Worm (Caenorhabditis elegans) whole organism, L4 larva: ENCODE measurements around the gene wars-1.

Source experiments
- F37D6.2 ChIP-seq: sonication (generic microtip); optimal IDR thresholded peaks from 2 replicates; lab custom pipeline; 2016; ENCODE audit warnings: mild to moderate bottlenecking, missing genetic modification characterization, missing compliant biosample characterization
- F44E2.7 ChIP-seq: fragments of 200-800 bp; sonication (Bioruptor generic); IDR thresholded peaks from 2 replicates; pipeline ENCODE4 v2.1.2; 2022; ENCODE audit warnings: missing genetic modification characterization, missing compliant biosample characterization
- R02D3.7 ChIP-seq: fragments of 150-350 bp; sonication (generic microtip); optimal IDR thresholded peaks from 3 replicates; lab custom pipeline; 2014; ENCODE audit warnings: missing biosample characterization, missing genetic modification characterization
- Y5F2A.4 ChIP-seq: fragments of 200-800 bp; sonication (Bioruptor generic); optimal IDR thresholded peaks from 2 replicates; lab custom pipeline; 2018; ENCODE audit warnings: mild to moderate bottlenecking, missing genetic modification characterization, missing compliant biosample characterization
- ZK546.5 ChIP-seq, 2 experiments: sonication (generic microtip); optimal IDR thresholded peaks; 2 replicates each; lab custom pipeline; 2017; ENCODE audit warnings: missing biosample characterization in 2 of 2, missing genetic modification characterization in 2 of 2
- aha-1 ChIP-seq: fragments of 150-350 bp; peaks from one replicate; lab custom pipeline; 2014; ENCODE audit warnings: missing biosample characterization, missing genetic modification characterization
- aly-2 ChIP-seq: sonication (generic microtip); optimal IDR thresholded peaks from 2 replicates; lab custom pipeline; 2018; ENCODE audit warnings: missing biosample characterization, missing genetic modification characterization
- attf-4 ChIP-seq: sonication (generic microtip); optimal IDR thresholded peaks from 3 replicates; lab custom pipeline; 2017; ENCODE audit warnings: missing biosample characterization, missing genetic modification characterization
- ceh-20 ChIP-seq: fragments of 200-800 bp; sonication (Bioruptor generic); IDR thresholded peaks from 2 replicates; pipeline ENCODE4 v1.3.6; 2022; ENCODE audit warnings: missing genetic modification reagents, missing genetic modification characterization, missing compliant biosample characterization
- dmd-6 ChIP-seq: fragments of 200-800 bp; sonication (Bioruptor generic); IDR thresholded peaks from 2 replicates; pipeline ENCODE4 v1.3.6; 2022; ENCODE audit warnings: missing genetic modification reagents, missing genetic modification characterization, missing compliant biosample characterization
- dve-1 ChIP-seq: sonication (generic microtip); optimal IDR thresholded peaks from 2 replicates; lab custom pipeline; 2017; ENCODE audit warnings: antibody characterized with exemption, mild to moderate bottlenecking, missing genetic modification characterization, missing compliant biosample characterization; ENCODE audit not compliant: insufficient read depth
- egl-27 ChIP-seq: sonication (generic microtip); optimal IDR thresholded peaks from 3 replicates; lab custom pipeline; 2017; ENCODE audit warnings: missing biosample characterization, missing genetic modification reagents, missing genetic modification characterization
- fos-1 ChIP-seq: fragments of 150-350 bp; optimal IDR thresholded peaks from 2 replicates; lab custom pipeline; 2014; ENCODE audit warnings: missing biosample characterization, missing genetic modification characterization
- hlh-11 ChIP-seq: fragments of 200-800 bp; sonication (Bioruptor generic); optimal IDR thresholded peaks from 2 replicates; lab custom pipeline; 2018; ENCODE audit warnings: mild to moderate bottlenecking, missing genetic modification characterization, missing compliant biosample characterization
- hmg-1.1 ChIP-seq: fragments of 200-800 bp; sonication (Bioruptor generic); IDR thresholded peaks from 2 replicates; pipeline ENCODE4 v1.3.6; 2022; ENCODE audit warnings: missing genetic modification reagents, missing genetic modification characterization, missing compliant biosample characterization
- lin-29 ChIP-seq: fragments of 200-800 bp; sonication (Bioruptor generic); IDR thresholded peaks from 2 replicates; pipeline ENCODE4 v1.3.6; 2022; ENCODE audit warnings: missing genetic modification reagents, missing genetic modification characterization, missing compliant biosample characterization
- lin-38 ChIP-seq: fragments of 200-800 bp; sonication (Bioruptor generic); IDR thresholded peaks from 2 replicates; pipeline ENCODE4 v1.3.6; 2022; ENCODE audit warnings: missing genetic modification reagents, missing genetic modification characterization, missing compliant biosample characterization
- lsy-2 ChIP-seq, 2 experiments: fragments of 150-350 bp in 1 of 2; sonication (generic microtip) in 1 of 2; optimal IDR thresholded peaks; 2 replicates each; lab custom pipeline; 2014 to 2017; ENCODE audit warnings: missing biosample characterization in 2 of 2, missing genetic modification characterization in 2 of 2
- madf-9 ChIP-seq: fragments of 200-800 bp; sonication (Bioruptor generic); conservative IDR thresholded peaks from 2 replicates; pipeline ENCODE4 v1.3.6; 2022; ENCODE audit warnings: missing genetic modification reagents, missing genetic modification characterization, missing compliant biosample characterization
- mdl-1 ChIP-seq, 2 experiments: fragments of 150-350 bp in 1 of 2; sonication (generic microtip) in 1 of 2; optimal IDR thresholded peaks; 2 replicates each; lab custom pipeline; 2014 to 2017; ENCODE audit warnings: missing biosample characterization in 2 of 2, missing genetic modification characterization in 2 of 2
- mep-1 ChIP-seq: fragments of 150-350 bp; sonication (generic microtip); optimal IDR thresholded peaks from 3 replicates; lab custom pipeline; 2014; ENCODE audit warnings: missing biosample characterization, missing genetic modification characterization
- mxl-2 ChIP-seq: fragments of 200-800 bp; sonication (Bioruptor generic); conservative IDR thresholded peaks from 2 replicates; pipeline ENCODE4 v1.3.6; 2022; ENCODE audit warnings: missing genetic modification reagents, missing genetic modification characterization, missing compliant biosample characterization
- mxl-3 ChIP-seq: fragments of 200-800 bp; sonication (Bioruptor generic); optimal IDR thresholded peaks from 2 replicates; lab custom pipeline; 2018; ENCODE audit warnings: mild to moderate bottlenecking, missing genetic modification characterization, missing compliant biosample characterization
- nhr-10 ChIP-seq: fragments of 150-350 bp; optimal IDR thresholded peaks from 2 replicates; lab custom pipeline; 2014; ENCODE audit warnings: missing biosample characterization, missing genetic modification characterization
- nhr-102 ChIP-seq: sonication (generic microtip); optimal IDR thresholded peaks from 2 replicates; lab custom pipeline; 2016; ENCODE audit warnings: mild to moderate bottlenecking, missing genetic modification characterization, moderate library complexity, missing compliant biosample characterization
- nhr-11 ChIP-seq: fragments of 150-350 bp; optimal IDR thresholded peaks from 2 replicates; lab custom pipeline; 2014; ENCODE audit warnings: missing biosample characterization, missing genetic modification characterization
- nhr-28 ChIP-seq: fragments of 150-350 bp; optimal IDR thresholded peaks from 2 replicates; lab custom pipeline; 2014; ENCODE audit warnings: missing biosample characterization, missing genetic modification characterization
- nhr-76 ChIP-seq: fragments of 150-350 bp; optimal IDR thresholded peaks from 2 replicates; lab custom pipeline; 2014; ENCODE audit warnings: missing biosample characterization, missing genetic modification characterization
- nhr-77 ChIP-seq: fragments of 150-350 bp; optimal IDR thresholded peaks from 2 replicates; lab custom pipeline; 2014; ENCODE audit warnings: missing biosample characterization, missing genetic modification characterization
- php-3 ChIP-seq: fragments of 200-800 bp; sonication (Bioruptor generic); IDR thresholded peaks from 2 replicates; pipeline ENCODE4 v1.3.6; 2022; ENCODE audit warnings: missing genetic modification reagents, missing genetic modification characterization, missing compliant biosample characterization
- pqm-1 ChIP-seq: sonication (generic microtip); optimal IDR thresholded peaks from 2 replicates; lab custom pipeline; 2017; ENCODE audit warnings: missing biosample characterization, missing genetic modification characterization
- saeg-2 ChIP-seq: fragments of 200-800 bp; sonication (Bioruptor generic); IDR thresholded peaks from 2 replicates; pipeline ENCODE4 v1.3.6; 2022; ENCODE audit warnings: missing genetic modification reagents, missing genetic modification characterization, missing compliant biosample characterization
- set-16 ChIP-seq: fragments of 200-800 bp; sonication (Bioruptor generic); IDR thresholded peaks from 2 replicates; pipeline ENCODE4 v1.3.6; 2022; ENCODE audit warnings: missing genetic modification reagents, missing genetic modification characterization, missing compliant biosample characterization
- skn-1 ChIP-seq: fragments of 150-350 bp; optimal IDR thresholded peaks from 2 replicates; lab custom pipeline; 2014; ENCODE audit warnings: missing biosample characterization, missing genetic modification characterization
- snpc-4 ChIP-seq: fragments of 150-350 bp; optimal IDR thresholded peaks from 2 replicates; lab custom pipeline; 2014; ENCODE audit warnings: missing biosample characterization, missing genetic modification characterization
- spr-3 ChIP-seq: fragments of 200-800 bp; sonication (Bioruptor generic); optimal IDR thresholded peaks from 2 replicates; lab custom pipeline; 2018; ENCODE audit warnings: mild to moderate bottlenecking, missing genetic modification characterization, missing compliant biosample characterization
- unc-130 ChIP-seq: sonication (generic microtip); optimal IDR thresholded peaks from 2 replicates; lab custom pipeline; 2016; ENCODE audit warnings: missing genetic modification reagents, missing genetic modification characterization, missing compliant biosample characterization
- zip-11 ChIP-seq: fragments of 200-800 bp; sonication (Bioruptor generic); IDR thresholded peaks from 2 replicates; pipeline ENCODE4 v1.3.6; 2022; ENCODE audit warnings: missing genetic modification characterization, missing compliant biosample characterization
- ztf-11 ChIP-seq: fragments of 150-350 bp; optimal IDR thresholded peaks from 2 replicates; lab custom pipeline; 2014; ENCODE audit warnings: missing biosample characterization, missing genetic modification characterization
- ztf-7 ChIP-seq: fragments of 150-350 bp; optimal IDR thresholded peaks from 2 replicates; lab custom pipeline; 2014; ENCODE audit warnings: missing biosample characterization, missing genetic modification characterization

Gene wars-1

DNA sequence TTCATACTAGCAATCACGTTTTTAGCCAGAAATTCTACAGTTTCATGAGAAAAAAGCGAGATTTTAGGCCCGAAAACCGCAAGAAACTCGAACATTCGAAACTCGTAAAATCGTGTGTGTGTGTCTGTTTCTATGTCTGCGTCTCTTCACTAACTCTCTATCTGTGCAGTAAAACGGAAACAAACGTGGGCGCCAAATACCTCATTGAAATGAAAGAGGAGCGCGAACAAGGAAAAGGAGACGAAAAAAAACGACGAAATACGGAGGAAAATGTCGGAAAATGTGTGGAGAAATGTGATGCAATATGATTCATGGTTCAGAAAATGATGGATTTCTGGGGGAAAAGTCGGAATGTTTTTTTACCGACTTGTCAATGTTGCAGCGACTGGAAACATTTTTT, 9.5 kb upstream of the wars-1 start:
- TF ChIP-seq php-3 (0 out of 2 replicates have a peak, but pooled peaks have one; percentile 27), madf-9 (no peak), dve-1 (tag; lab: Kevin White, UChicago) (peak; percentile 56), dmd-6 (GFP tag; lab: Robert Waterston, UW) (peak; percentile 21; the same call in 1 of the 2 replicates), nhr-28 (tag; lab: Kevin White, UChicago) (peak; percentile 49), ceh-20 (no peak), ztf-7 (no peak), mep-1 (tag; lab: Kevin White, UChicago) (peak; percentile 39), hmg-1.1 (no peak), nhr-76 (no peak), hlh-11 (tag; lab: Kevin White, UChicago) (peak; percentile 29), mxl-3 (GFP tag; lab: Kevin White, UChicago) (peak; percentile 61), attf-4 (tag; lab: Kevin White, UChicago) (no peak), saeg-2 (GFP tag; lab: Robert Waterston, UW) (no peak), lsy-2 (tag; optimal IDR thresholded peaks at IDR 0.05; lab: Kevin White, UChicago) (peak in 1 of 2 experiments; percentile 38), F37D6.2 (tag; lab: Kevin White, UChicago) (no peak), ztf-11 (no peak), F44E2.7 (GFP tag; lab: Robert Waterston, UW) (no peak), pqm-1 (tag; lab: Kevin White, UChicago) (peak; percentile 13), snpc-4 (tag; lab: Kevin White, UChicago) (no peak), Y5F2A.4 (no peak), aha-1 (tag; lab: Kevin White, UChicago) (peak; percentile 13), mdl-1 (tag; optimal IDR thresholded peaks at IDR 0.05; lab: Kevin White, UChicago) (peak in 1 of 2 experiments; percentile 21), set-16 (no peak)

ce11 chrV:18854788-18855187, 4.2 kb downstream of the wars-1 start:
- TF ChIP-seq nhr-77 (tag; lab: Kevin White, UChicago) (no peak), nhr-28 (tag; lab: Kevin White, UChicago) (peak; percentile 6), fos-1 (tag; lab: Kevin White, UChicago) (no peak), zip-11 (GFP tag; lab: Robert Waterston, UW) (no peak), dmd-6 (GFP tag; lab: Robert Waterston, UW) (no peak)
- TF ChIP-seq, all 104 proteins: peak for 1

DNA sequence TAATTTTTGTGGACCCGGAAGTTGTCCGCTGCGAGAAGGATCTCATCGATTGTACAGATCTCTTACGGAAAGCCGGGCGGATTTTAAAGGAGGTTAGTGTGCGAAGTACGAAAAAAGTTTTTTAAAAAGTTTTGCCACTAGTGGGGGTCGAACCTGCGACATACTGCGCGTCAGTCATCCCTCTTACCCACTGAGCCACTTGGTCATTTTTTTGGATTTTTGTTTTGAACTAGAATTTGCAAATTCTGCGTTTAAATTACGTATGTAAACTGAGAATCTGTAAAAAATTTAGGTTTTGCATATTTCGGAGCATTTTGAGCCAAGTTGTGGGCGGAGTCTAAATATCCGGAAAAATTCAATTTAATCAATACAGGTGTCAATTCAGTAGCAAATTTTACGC, 10.4 kb downstream of the wars-1 start:
- TF ChIP-seq fos-1 (tag; lab: Kevin White, UChicago) (no peak), nhr-102 (tag; lab: Kevin White, UChicago) (no peak), nhr-10 (tag; lab: Kevin White, UChicago) (no peak), skn-1 (tag; lab: Kevin White, UChicago) (no peak), egl-27 (tag; lab: Kevin White, UChicago) (no peak), ztf-11 (no peak), unc-130 (GFP tag; lab: Kevin White, UChicago) (no peak), R02D3.7 (tag; lab: Kevin White, UChicago) (no peak), nhr-11 (no peak), lin-29 (GFP tag; lab: Robert Waterston, UW) (no peak), spr-3 (GFP tag; lab: Kevin White, UChicago) (no peak), attf-4 (tag; lab: Kevin White, UChicago) (no peak), lin-38 (no peak), pqm-1 (tag; lab: Kevin White, UChicago) (no peak), mxl-2 (GFP tag; lab: Robert Waterston, UW) (no peak), aly-2 (tag; lab: Kevin White, UChicago) (no peak), ZK546.5 (tag; optimal IDR thresholded peaks at IDR 0.05; lab: Kevin White, UChicago) (no peak)
